Worm (Caenorhabditis elegans) whole organism, late embryonic: ENCODE measurements around the gene F54D10.9.

Experiments used
- K09A11.1 ChIP-seq: sonication (generic microtip); optimal IDR thresholded peaks from 2 replicates; lab custom pipeline; 2017; ENCODE audit warnings: antibody characterized with exemption, mild to moderate bottlenecking, missing genetic modification characterization, missing compliant biosample characterization; ENCODE audit not compliant: insufficient read depth
- pha-4 ChIP-seq: fragments of 150-350 bp; optimal IDR thresholded peaks from 2 replicates; lab custom pipeline; 2018; ENCODE audit warnings: missing biosample characterization, missing genetic modification reagents, missing genetic modification characterization
- ttx-3 ChIP-seq: sonication (generic microtip); optimal IDR thresholded peaks from 2 replicates; lab custom pipeline; 2016; ENCODE audit warnings: missing genetic modification reagents, missing genetic modification characterization, missing compliant biosample characterization

DNA sequence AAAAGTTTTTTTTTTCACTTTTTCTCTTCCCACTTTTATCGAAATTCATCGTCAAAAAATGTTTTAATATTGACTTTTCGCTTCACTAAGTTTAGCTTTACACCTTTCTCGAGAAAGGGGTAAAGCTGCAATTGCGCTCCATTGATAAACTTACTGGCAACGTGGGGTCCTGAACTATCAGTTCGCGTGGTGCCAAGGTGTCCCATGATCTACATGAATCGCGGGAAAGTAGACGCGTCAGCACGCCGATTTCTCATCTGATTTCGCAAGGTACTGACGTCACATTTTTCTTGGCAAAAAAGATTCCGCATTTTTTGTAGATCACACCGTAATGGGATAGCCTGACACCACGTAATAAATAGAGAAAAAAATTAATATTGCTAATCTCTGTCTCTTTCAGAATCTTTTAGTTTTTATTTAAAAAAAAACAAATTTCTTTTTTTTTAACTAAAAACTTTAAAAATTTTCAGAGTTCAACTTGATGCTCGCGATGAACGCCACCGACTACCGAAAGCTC, 20.4 kb downstream of the F54D10.9 start, which contains the start of gene lido-15:
- no peak for TF ChIP-seq pha-4 (tag; lab: Kevin White, UChicago)
- no peak for TF ChIP-seq K09A11.1 (tag; lab: Kevin White, UChicago)
- no peak for TF ChIP-seq ttx-3
